Fruit fly (Drosophila melanogaster) whole organism, embryonic: ENCODE measurements around the gene Eip93F.

Source experiments
- B-H2 ChIP-seq: fragments of 200-800 bp; sonication (Bioruptor generic); optimal IDR thresholded peaks from 2 replicates; lab custom pipeline; 2018; ENCODE audit warnings: missing biosample characterization, mild to moderate bottlenecking, missing genetic modification characterization
- CG10654 ChIP-seq: fragments of 200-800 bp; sonication (Bioruptor generic); optimal IDR thresholded peaks from 2 replicates; lab custom pipeline; 2016; ENCODE audit warnings: missing biosample characterization, missing genetic modification characterization
- CG12769 ChIP-seq: fragments of 200-800 bp; sonication (Bioruptor generic); optimal IDR thresholded peaks from 2 replicates; lab custom pipeline; 2019; ENCODE audit warnings: missing biosample characterization, mild to moderate bottlenecking, missing genetic modification characterization, moderate library complexity
- CG13296 ChIP-seq: fragments of 200-800 bp; sonication (Bioruptor generic); optimal IDR thresholded peaks from 3 replicates; lab custom pipeline; 2018; ENCODE audit warnings: missing biosample characterization, mild to moderate bottlenecking, missing genetic modification characterization
- CG15514 ChIP-seq: fragments of 200-800 bp; sonication (Bioruptor generic); optimal IDR thresholded peaks from 3 replicates; lab custom pipeline; 2017; ENCODE audit warnings: missing biosample characterization, missing genetic modification characterization, mild to moderate bottlenecking, moderate library complexity, missing genetic modification reagents
- CG17385 ChIP-seq: fragments of 200-800 bp; sonication (Bioruptor generic); optimal IDR thresholded peaks from 3 replicates; lab custom pipeline; 2018; ENCODE audit warnings: missing biosample characterization, mild to moderate bottlenecking, missing genetic modification characterization
- CG18764 ChIP-seq: fragments of 200-800 bp; sonication (Bioruptor generic); optimal IDR thresholded peaks from 3 replicates; lab custom pipeline; 2016; ENCODE audit warnings: missing biosample characterization, missing genetic modification characterization
- CG2889 ChIP-seq: fragments of 200-800 bp; sonication (Bioruptor generic); IDR thresholded peaks from 3 replicates; pipeline ENCODE4 v1.3.6; 2022; ENCODE audit warnings: missing biosample characterization, missing genetic modification characterization
- CG5180 ChIP-seq: fragments of 200-800 bp; sonication (Bioruptor generic); optimal IDR thresholded peaks from 3 replicates; lab custom pipeline; 2017; ENCODE audit warnings: missing biosample characterization, missing genetic modification characterization, mild to moderate bottlenecking, moderate library complexity, missing genetic modification reagents
- CG5245 ChIP-seq: fragments of 200-800 bp; sonication (Bioruptor generic); optimal IDR thresholded peaks from 3 replicates; lab custom pipeline; 2016; ENCODE audit warnings: missing biosample characterization, missing genetic modification characterization
- CG7372 ChIP-seq: fragments of 200-800 bp; sonication (Bioruptor generic); IDR thresholded peaks from 2 replicates; pipeline ENCODE4 v1.3.6; 2022; ENCODE audit warnings: missing biosample characterization, missing genetic modification characterization
- CG7928 ChIP-seq: fragments of 200-800 bp; sonication (Bioruptor generic); optimal IDR thresholded peaks from 2 replicates; lab custom pipeline; 2017; ENCODE audit warnings: missing biosample characterization, mild to moderate bottlenecking, missing genetic modification characterization
- CG8281 ChIP-seq: fragments of 200-800 bp; sonication (Bioruptor generic); optimal IDR thresholded peaks from 2 replicates; lab custom pipeline; 2018; ENCODE audit warnings: missing biosample characterization, mild to moderate bottlenecking, missing genetic modification characterization, moderate library complexity
- CG9437 ChIP-seq: fragments of 200-800 bp; sonication (Bioruptor generic); optimal IDR thresholded peaks from 2 replicates; lab custom pipeline; 2018; ENCODE audit warnings: missing biosample characterization, mild to moderate bottlenecking, missing genetic modification characterization
- CG9797 ChIP-seq: fragments of 200-800 bp; sonication (Bioruptor generic); optimal IDR thresholded peaks from 3 replicates; lab custom pipeline; 2018; ENCODE audit warnings: missing biosample characterization, mild to moderate bottlenecking, missing genetic modification characterization
- CG9817 ChIP-seq: fragments of 200-800 bp; sonication (Bioruptor generic); optimal IDR thresholded peaks from 2 replicates; lab custom pipeline; 2018; ENCODE audit warnings: missing biosample characterization, mild to moderate bottlenecking, missing genetic modification characterization, moderate library complexity
- Dfd ChIP-seq, 2 experiments: fragments of >200 bp; optimal IDR thresholded peaks; 2 replicates each; lab custom pipeline; 2017; ENCODE audit warnings: missing biosample characterization in 2 of 2, missing genetic modification characterization in 2 of 2
- Dip3 ChIP-seq: fragments of 200-800 bp; sonication (Bioruptor generic); optimal IDR thresholded peaks from 3 replicates; lab custom pipeline; 2016; ENCODE audit warnings: missing biosample characterization, missing genetic modification characterization
- Dll ChIP-seq: fragments of 200-800 bp; sonication (Bioruptor generic); IDR thresholded peaks from 4 replicates; pipeline ENCODE4 v1.3.6; 2022; ENCODE audit warnings: missing biosample characterization, missing genetic modification characterization; ENCODE audit not compliant: partially characterized antibody
- Drgx ChIP-seq: fragments of 200-800 bp; sonication (Bioruptor generic); IDR thresholded peaks from 2 replicates; pipeline ENCODE4 v1.3.6; 2022; ENCODE audit warnings: missing biosample characterization, missing genetic modification characterization
- E2f2 ChIP-seq: fragments of 200-800 bp; sonication (Bioruptor generic); IDR thresholded peaks from 2 replicates; pipeline ENCODE4 v1.3.6; 2022; ENCODE audit warnings: missing biosample characterization, missing genetic modification characterization
- ERR ChIP-seq: fragments of 200-800 bp; sonication (Bioruptor generic); optimal IDR thresholded peaks from 2 replicates; lab custom pipeline; 2016; ENCODE audit warnings: missing biosample characterization, missing genetic modification characterization
- Fer2 ChIP-seq: fragments of 200-800 bp; sonication (Bioruptor generic); optimal IDR thresholded peaks from 2 replicates; lab custom pipeline; 2018; ENCODE audit warnings: missing biosample characterization, mild to moderate bottlenecking, missing genetic modification characterization, moderate library complexity
- HmgZ ChIP-seq: fragments of 200-800 bp; sonication (Bioruptor generic); optimal IDR thresholded peaks from 2 replicates; lab custom pipeline; 2018; ENCODE audit warnings: missing biosample characterization, mild to moderate bottlenecking, missing genetic modification characterization
- Hr78 ChIP-seq, 2 experiments: fragments of 200-800 bp in 1 of 2; fragments of >200 bp in 1 of 2; sonication (Bioruptor generic) in 1 of 2; optimal IDR thresholded peaks; 2 replicates each; lab custom pipeline; 2017 to 2019; ENCODE audit warnings: missing biosample characterization in 2 of 2, missing genetic modification characterization in 2 of 2, mild to moderate bottlenecking in 1 of 2, moderate library complexity in 1 of 2
- Optix ChIP-seq: fragments of 200-800 bp; sonication (Bioruptor generic); IDR thresholded peaks from 3 replicates; pipeline ENCODE4 v1.3.6; 2022; ENCODE audit warnings: missing biosample characterization, missing genetic modification characterization
- PHDP ChIP-seq: fragments of 200-800 bp; sonication (Bioruptor generic); optimal IDR thresholded peaks from 3 replicates; lab custom pipeline; 2018; ENCODE audit warnings: missing biosample characterization, mild to moderate bottlenecking, missing genetic modification characterization, moderate library complexity
- Poxn ChIP-seq: fragments of 200-800 bp; sonication (Bioruptor generic); IDR thresholded peaks from 2 replicates; pipeline ENCODE4 v1.3.6; 2022; ENCODE audit warnings: missing biosample characterization, missing genetic modification characterization
- Taf1 ChIP-seq: fragments of 200-800 bp; sonication (Bioruptor generic); IDR thresholded peaks from 2 replicates; pipeline ENCODE4 v1.3.6; 2022; ENCODE audit warnings: missing biosample characterization, missing genetic modification characterization
- ato ChIP-seq: fragments of 200-800 bp; sonication (Bioruptor generic); IDR thresholded peaks from 2 replicates; pipeline ENCODE4 v1.3.6; 2022; ENCODE audit warnings: missing biosample characterization, missing genetic modification characterization; ENCODE audit not compliant: partially characterized antibody
- bbx ChIP-seq: fragments of 200-800 bp; sonication (Bioruptor generic); IDR thresholded peaks from 2 replicates; pipeline ENCODE4 v1.3.6; 2022; ENCODE audit warnings: missing biosample characterization, missing genetic modification characterization; ENCODE audit not compliant: partially characterized antibody
- chif ChIP-seq, 2 experiments: fragments of 200-800 bp; sonication (Bioruptor generic); optimal IDR thresholded peaks; 3 replicates each; lab custom pipeline; 2016; ENCODE audit warnings: missing biosample characterization in 2 of 2, missing genetic modification characterization in 2 of 2
- chm ChIP-seq: fragments of 200-800 bp; sonication (Bioruptor generic); IDR thresholded peaks from 2 replicates; pipeline ENCODE4 v1.3.6; 2022; ENCODE audit warnings: missing biosample characterization, missing genetic modification characterization
- corto ChIP-seq: fragments of 200-800 bp; sonication (Bioruptor generic); optimal IDR thresholded peaks from 2 replicates; lab custom pipeline; 2016; ENCODE audit warnings: missing biosample characterization, mild to moderate bottlenecking, missing genetic modification characterization, moderate library complexity
- dmrt99B ChIP-seq: fragments of 200-800 bp; sonication (Bioruptor generic); optimal IDR thresholded peaks from 2 replicates; lab custom pipeline; 2018; ENCODE audit warnings: missing biosample characterization, mild to moderate bottlenecking, missing genetic modification characterization, moderate library complexity
- fd102C ChIP-seq: fragments of 200-800 bp; sonication (Bioruptor generic); optimal IDR thresholded peaks from 2 replicates; lab custom pipeline; 2018; ENCODE audit warnings: missing biosample characterization, mild to moderate bottlenecking, missing genetic modification characterization, moderate library complexity
- fru ChIP-seq: fragments of >200 bp; optimal IDR thresholded peaks from 2 replicates; lab custom pipeline; 2017
- fu2 ChIP-seq: fragments of 200-800 bp; sonication (Bioruptor generic); optimal IDR thresholded peaks from 2 replicates; lab custom pipeline; 2016; ENCODE audit warnings: missing biosample characterization, missing genetic modification characterization
- hkb ChIP-seq, 2 experiments: fragments of 200-800 bp in 1 of 2; fragments of >200 bp in 1 of 2; sonication (Bioruptor generic) in 1 of 2; IDR thresholded peaks in 1 of 2; optimal IDR thresholded peaks in 1 of 2; 2 replicates each; pipeline versions ENCODE4 v1.3.6 to Lab custom; 2017 to 2022; ENCODE audit warnings: missing biosample characterization in 1 of 2, missing genetic modification characterization in 1 of 2
- jing ChIP-seq: fragments of 200-800 bp; sonication (Bioruptor generic); optimal IDR thresholded peaks from 2 replicates; lab custom pipeline; 2018; ENCODE audit warnings: missing biosample characterization, mild to moderate bottlenecking, missing genetic modification characterization
- nerfin-1 ChIP-seq: fragments of 200-800 bp; sonication (Bioruptor generic); optimal IDR thresholded peaks from 3 replicates; lab custom pipeline; 2019; ENCODE audit warnings: missing biosample characterization, mild to moderate bottlenecking, missing genetic modification characterization, moderate library complexity
- pros ChIP-seq: fragments of 200-800 bp; sonication (Bioruptor generic); optimal IDR thresholded peaks from 3 replicates; lab custom pipeline; 2019; ENCODE audit warnings: missing biosample characterization, mild to moderate bottlenecking, missing genetic modification characterization, moderate library complexity
- ro ChIP-seq: fragments of 200-800 bp; sonication (Bioruptor generic); IDR thresholded peaks from 2 replicates; pipeline ENCODE4 v1.3.6; 2022; ENCODE audit warnings: missing biosample characterization, missing genetic modification characterization
- schlank ChIP-seq: fragments of 200-800 bp; sonication (Bioruptor generic); optimal IDR thresholded peaks from 2 replicates; lab custom pipeline; 2018; ENCODE audit warnings: missing biosample characterization, mild to moderate bottlenecking, missing genetic modification characterization
- scrt ChIP-seq: fragments of 200-800 bp; sonication (Bioruptor generic); optimal IDR thresholded peaks from 2 replicates; lab custom pipeline; 2018; ENCODE audit warnings: missing biosample characterization, mild to moderate bottlenecking, missing genetic modification characterization, moderate library complexity
- sens ChIP-seq: fragments of 200-800 bp; sonication (Bioruptor generic); peaks from one replicate; lab custom pipeline; 2016; ENCODE audit warnings: missing biosample characterization, missing genetic modification characterization
- unc-4 ChIP-seq: fragments of 200-800 bp; sonication (Bioruptor generic); IDR thresholded peaks from 2 replicates; pipeline ENCODE4 v1.3.6; 2022; ENCODE audit warnings: missing biosample characterization, missing genetic modification characterization; ENCODE audit not compliant: partially characterized antibody
- usp ChIP-seq: fragments of >200 bp; optimal IDR thresholded peaks from 2 replicates; lab custom pipeline; 2017; ENCODE audit warnings: missing biosample characterization, missing genetic modification characterization
- wor ChIP-seq: fragments of 200-800 bp; sonication (Bioruptor generic); IDR thresholded peaks from 2 replicates; pipeline ENCODE4 v1.3.6; 2022; ENCODE audit warnings: missing biosample characterization, missing genetic modification characterization
- zf30C ChIP-seq: fragments of 200-800 bp; sonication (Bioruptor generic); optimal IDR thresholded peaks from 3 replicates; lab custom pipeline; 2018; ENCODE audit warnings: missing biosample characterization, mild to moderate bottlenecking, missing genetic modification characterization

The Eip93F gene

dm6 chr3R:22023041-22023626 lies 74.2 kb downstream of the Eip93F start, which contains the start of the genes Mitofilin and mRpL35 (continued):
- peak; percentile 36 to 52 for TF ChIP-seq chif (GFP tag; optimal IDR thresholded peaks at IDR 0.05; lab: Kevin White, UChicago)
- peak; percentile 99 for TF ChIP-seq CG9437 (GFP tag; lab: Kevin White, UChicago)
- no peak for TF ChIP-seq wor (GFP tag; lab: Robert Waterston, UW)
- TF ChIP-seq scrt (GFP tag; lab: Kevin White, UChicago) = no peak
- TF ChIP-seq pros = no peak
- peak; percentile 36 for TF ChIP-seq B-H2 (GFP tag; lab: Kevin White, UChicago)
- TF ChIP-seq CG8281 = no peak
- TF ChIP-seq bbx (GFP tag; lab: Robert Waterston, UW) = peak; percentile 53
- no peak; the same call in 2 of the 3 replicates for TF ChIP-seq CG2889 (GFP tag; lab: Robert Waterston, UW)
- TF ChIP-seq usp = no peak
- no peak for TF ChIP-seq schlank (tag; lab: Kevin White, UChicago)
- no peak for TF ChIP-seq Optix (GFP tag; lab: Robert Waterston, UW)
- TF ChIP-seq fd102C (GFP tag; lab: Kevin White, UChicago) = no peak
- TF ChIP-seq CG9817 (tag; lab: Kevin White, UChicago) = peak; percentile 52
- TF ChIP-seq Dll (GFP tag; lab: Robert Waterston, UW) = peak; percentile 66
- TF ChIP-seq fru (lab: Kevin White, UChicago) = no peak
- no peak for TF ChIP-seq nerfin-1
- TF ChIP-seq zf30C (GFP tag; lab: Kevin White, UChicago) = no peak
- no peak for TF ChIP-seq ro
- no peak for TF ChIP-seq CG12769
- TF ChIP-seq ato = peak; percentile 45
- TF ChIP-seq CG10654 (GFP tag; lab: Kevin White, UChicago) = peak; percentile 12
- no peak for TF ChIP-seq Hr78 (GFP tag; optimal IDR thresholded peaks at IDR 0.05; lab: Kevin White, UChicago)
- no peak for TF ChIP-seq dmrt99B (tag; lab: Kevin White, UChicago)
- TF ChIP-seq Fer2 (tag; lab: Kevin White, UChicago) = no peak
- TF ChIP-seq Poxn = no peak
- TF ChIP-seq E2f2 = no peak
- no peak for TF ChIP-seq CG7928 (GFP tag; lab: Kevin White, UChicago)
- no peak for TF ChIP-seq corto
- TF ChIP-seq ERR (GFP tag; lab: Kevin White, UChicago) = no peak
- no peak for TF ChIP-seq jing

- TF ChIP-seq hkb (optimal IDR thresholded peaks at IDR 0.05; lab: Kevin White, UChicago) (no peak), hkb (GFP tag; IDR thresholded peaks at IDR 0.05; lab: Robert Waterston, UW) (peak; percentile 49; the same call in 1 of the 2 replicates), CG13296 (GFP tag; lab: Kevin White, UChicago) (peak; percentile 10), CG5245 (GFP tag; lab: Kevin White, UChicago) (peak; percentile 8), CG9797 (GFP tag; lab: Kevin White, UChicago) (no peak), chm (GFP tag; lab: Robert Waterston, UW) (peak; percentile 68), unc-4 (GFP tag; lab: Robert Waterston, UW) (peak; percentile 20), Taf1 (GFP tag; lab: Robert Waterston, UW) (no peak), CG15514 (GFP tag; lab: Kevin White, UChicago) (peak; percentile 27), Dfd (GFP tag; optimal IDR thresholded peaks at IDR 0.05; lab: Kevin White, UChicago) (no peak), HmgZ (tag; lab: Kevin White, UChicago) (peak; percentile 5), Dll (GFP tag; lab: Robert Waterston, UW) (peak; percentile 29; the same call in 2 of the 4 replicates), chif (GFP tag; optimal IDR thresholded peaks at IDR 0.05; lab: Kevin White, UChicago) (no peak), Drgx (GFP tag; lab: Robert Waterston, UW) (peak; percentile 33; the same call in 1 of the 2 replicates), CG5180 (GFP tag; lab: Kevin White, UChicago) (no peak), Dip3 (GFP tag; lab: Kevin White, UChicago) (peak; percentile 5), PHDP (tag; lab: Kevin White, UChicago) (peak; percentile 12), sens (GFP tag; lab: Kevin White, UChicago) (peak; percentile 78), CG18764 (GFP tag; lab: Kevin White, UChicago) (peak; percentile 2), CG17385 (peak; percentile 5), CG7372 (GFP tag; lab: Robert Waterston, UW) (no peak), fu2 (peak; percentile 3)
Observed at dm6 chr3R:22025320-22025719, 76.4 kb downstream of the Eip93F start, which contains the start of gene CG6028. Gene CG6028 (minus strand): TSS chr3R:22025506.
